Worm (Caenorhabditis elegans) whole organism, L2 larva: ENCODE measurements around the gene psd-1.

Source experiments
- nhr-237 ChIP-seq: fragments of 150-350 bp; optimal IDR thresholded peaks from 2 replicates; lab custom pipeline; 2014; ENCODE audit warnings: missing biosample characterization, missing genetic modification characterization
- unc-62 ChIP-seq: fragments of 150-350 bp; optimal IDR thresholded peaks from 2 replicates; lab custom pipeline; 2014; ENCODE audit warnings: missing biosample characterization, missing genetic modification reagents, missing genetic modification characterization

DNA sequence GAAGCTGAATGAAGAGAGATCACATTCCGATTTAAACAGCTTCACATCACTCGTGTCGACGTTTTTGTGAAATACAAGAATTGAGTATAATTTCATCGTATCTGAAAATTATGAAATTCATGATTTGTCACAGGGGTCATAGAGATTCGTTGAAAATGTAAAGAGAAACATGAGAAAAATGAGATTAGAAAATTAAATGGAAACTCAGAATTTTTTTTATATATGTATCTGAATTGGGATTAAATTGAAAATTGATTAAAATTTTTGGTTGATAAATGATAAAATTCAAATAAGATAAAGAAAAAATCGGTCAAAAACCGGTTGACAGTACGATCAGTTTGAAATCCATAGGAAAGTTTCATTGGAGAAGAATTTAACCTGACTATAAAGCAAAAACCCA, 12.3 kb upstream of the psd-1 start, which contains the start of gene ykt-6:
- no peak for TF ChIP-seq nhr-237
- TF ChIP-seq unc-62 (GFP tag; lab: Kevin White, UChicago): no peak
